Fruit fly (Drosophila melanogaster) whole organism, embryonic: ENCODE data around the gene Polr3E.

ENCODE experiments used
- Blimp-1 ChIP-seq: fragments of 200-800 bp; sonication (Bioruptor generic); optimal IDR thresholded peaks from 3 replicates; lab custom pipeline; 2018; ENCODE audit warnings: missing biosample characterization, missing genetic modification characterization, mild to moderate bottlenecking, moderate library complexity, missing genetic modification reagents
- CG10979 ChIP-seq: fragments of 200-800 bp; sonication (Bioruptor generic); optimal IDR thresholded peaks from 2 replicates; lab custom pipeline; 2018; ENCODE audit warnings: missing biosample characterization, mild to moderate bottlenecking, missing genetic modification characterization, moderate library complexity
- CG11247 ChIP-seq: fragments of 200-800 bp; sonication (Bioruptor generic); IDR thresholded peaks from 2 replicates; pipeline ENCODE4 v1.3.6; 2022; ENCODE audit warnings: missing biosample characterization, missing genetic modification characterization
- CG11723 ChIP-seq: fragments of 200-800 bp; sonication (Bioruptor generic); optimal IDR thresholded peaks from 2 replicates; lab custom pipeline; 2017; ENCODE audit warnings: missing biosample characterization, mild to moderate bottlenecking, missing genetic modification characterization
- CG12219 ChIP-seq: fragments of 200-800 bp; sonication (Bioruptor generic); optimal IDR thresholded peaks from 3 replicates; lab custom pipeline; 2018; ENCODE audit warnings: missing biosample characterization, mild to moderate bottlenecking, missing genetic modification characterization
- CG12659 ChIP-seq: fragments of 200-800 bp; sonication (Bioruptor generic); optimal IDR thresholded peaks from 3 replicates; lab custom pipeline; 2017; ENCODE audit warnings: mild to moderate bottlenecking, missing biosample characterization, missing genetic modification reagents, missing genetic modification characterization
- CG14710 ChIP-seq: fragments of 200-800 bp; sonication (Bioruptor generic); optimal IDR thresholded peaks from 3 replicates; lab custom pipeline; 2019; ENCODE audit warnings: missing biosample characterization, mild to moderate bottlenecking, missing genetic modification characterization, moderate library complexity
- CG17328 ChIP-seq: fragments of 200-800 bp; sonication (Bioruptor generic); IDR thresholded peaks from 2 replicates; pipeline ENCODE4 v1.3.6; 2022; ENCODE audit warnings: missing biosample characterization, missing genetic modification characterization
- CG17612 ChIP-seq: fragments of 200-800 bp; sonication (Bioruptor generic); IDR thresholded peaks from 2 replicates; pipeline ENCODE4 v1.3.6; 2022; ENCODE audit warnings: missing biosample characterization, missing genetic modification characterization
- CG2116 ChIP-seq: fragments of 200-800 bp; sonication (Bioruptor generic); optimal IDR thresholded peaks from 3 replicates; lab custom pipeline; 2018; ENCODE audit warnings: missing biosample characterization, mild to moderate bottlenecking, missing genetic modification characterization
- CG2875 ChIP-seq: fragments of 200-800 bp; sonication (Bioruptor generic); optimal IDR thresholded peaks from 2 replicates; lab custom pipeline; 2017; ENCODE audit warnings: missing biosample characterization, mild to moderate bottlenecking, missing genetic modification characterization, missing genetic modification reagents
- CG30020 ChIP-seq: fragments of 200-800 bp; optimal IDR thresholded peaks from 2 replicates; lab custom pipeline; 2019; ENCODE audit warnings: missing biosample characterization, mild to moderate bottlenecking, missing genetic modification characterization, moderate library complexity
- CG3065 ChIP-seq: fragments of 200-800 bp; sonication (Bioruptor generic); optimal IDR thresholded peaks from 2 replicates; lab custom pipeline; 2016; ENCODE audit warnings: missing biosample characterization, missing genetic modification characterization
- CG32532 ChIP-seq: fragments of 200-800 bp; sonication (Bioruptor generic); IDR thresholded peaks from 2 replicates; pipeline ENCODE4 v1.3.6; 2022; ENCODE audit warnings: missing biosample characterization, missing genetic modification characterization
- CG33213 ChIP-seq: fragments of 200-800 bp; sonication (Bioruptor generic); optimal IDR thresholded peaks from 3 replicates; lab custom pipeline; 2016; ENCODE audit warnings: missing biosample characterization, missing genetic modification characterization
- CG34422 ChIP-seq: fragments of 200-800 bp; sonication (Bioruptor generic); IDR thresholded peaks from 3 replicates; pipeline ENCODE4 v1.3.6; 2022; ENCODE audit warnings: missing biosample characterization, missing genetic modification characterization
- CG4282 ChIP-seq: fragments of 200-800 bp; sonication (Bioruptor generic); optimal IDR thresholded peaks from 2 replicates; lab custom pipeline; 2016; ENCODE audit warnings: missing biosample characterization, missing genetic modification characterization
- CG4820 ChIP-seq: fragments of 200-800 bp; sonication (Bioruptor generic); optimal IDR thresholded peaks from 3 replicates; lab custom pipeline; 2016; ENCODE audit warnings: missing biosample characterization, missing genetic modification characterization
- CG7786 ChIP-seq: fragments of 200-800 bp; sonication (Bioruptor generic); optimal IDR thresholded peaks from 2 replicates; lab custom pipeline; 2016; ENCODE audit warnings: missing biosample characterization, missing genetic modification characterization
- CG9437 ChIP-seq: fragments of 200-800 bp; sonication (Bioruptor generic); optimal IDR thresholded peaks from 2 replicates; lab custom pipeline; 2018; ENCODE audit warnings: missing biosample characterization, mild to moderate bottlenecking, missing genetic modification characterization
- CkIIα-i1 ChIP-seq: fragments of 200-800 bp; sonication (Bioruptor generic); IDR thresholded peaks from 2 replicates; pipeline ENCODE4 v1.3.6; 2022; ENCODE audit warnings: missing biosample characterization, missing genetic modification characterization
- Dbx ChIP-seq: fragments of 200-800 bp; sonication (Bioruptor generic); IDR thresholded peaks from 3 replicates; pipeline ENCODE4 v1.3.6; 2022; ENCODE audit warnings: missing biosample characterization, missing genetic modification characterization
- Doc2 ChIP-seq: fragments of 200-800 bp; sonication (Bioruptor generic); IDR thresholded peaks from 2 replicates; pipeline ENCODE4 v1.3.6; 2022; ENCODE audit warnings: missing biosample characterization, missing genetic modification characterization
- HmgZ ChIP-seq: fragments of 200-800 bp; sonication (Bioruptor generic); optimal IDR thresholded peaks from 2 replicates; lab custom pipeline; 2018; ENCODE audit warnings: missing biosample characterization, mild to moderate bottlenecking, missing genetic modification characterization
- Meics ChIP-seq: fragments of 200-800 bp; sonication (Bioruptor generic); optimal IDR thresholded peaks from 2 replicates; lab custom pipeline; 2017; ENCODE audit warnings: missing biosample characterization, mild to moderate bottlenecking, missing genetic modification characterization
- Poxn ChIP-seq: fragments of 200-800 bp; sonication (Bioruptor generic); IDR thresholded peaks from 2 replicates; pipeline ENCODE4 v1.3.6; 2022; ENCODE audit warnings: missing biosample characterization, missing genetic modification characterization
- Sox102F ChIP-seq: fragments of 200-800 bp; sonication (Bioruptor generic); optimal IDR thresholded peaks from 2 replicates; lab custom pipeline; 2018; ENCODE audit warnings: missing biosample characterization, mild to moderate bottlenecking, missing genetic modification characterization, moderate library complexity
- Ssrp ChIP-seq: fragments of 200-800 bp; sonication (Bioruptor generic); optimal IDR thresholded peaks from 2 replicates; lab custom pipeline; 2018; ENCODE audit warnings: missing biosample characterization, mild to moderate bottlenecking, missing genetic modification characterization, moderate library complexity
- Trl ChIP-seq, 3 experiments: fragments of >200 bp in 2 of 3; fragments of 200-800 bp in 1 of 3; sonication (Bioruptor generic) in 1 of 3; optimal IDR thresholded peaks; 2 replicates in 1 of 3; 3 replicates in 2 of 3; lab custom pipeline; 2016 to 2017; ENCODE audit warnings: missing biosample characterization in 1 of 3, missing genetic modification characterization in 1 of 3
- Usf ChIP-seq: fragments of 200-800 bp; sonication (Bioruptor generic); optimal IDR thresholded peaks from 2 replicates; lab custom pipeline; 2017; ENCODE audit warnings: missing genotype, missing biosample characterization, missing genetic modification characterization
- ac ChIP-seq: fragments of 200-800 bp; sonication (Bioruptor generic); optimal IDR thresholded peaks from 3 replicates; lab custom pipeline; 2017; ENCODE audit warnings: missing biosample characterization, mild to moderate bottlenecking, missing genetic modification characterization
- ara ChIP-seq: fragments of 200-800 bp; sonication (Bioruptor generic); IDR thresholded peaks from 2 replicates; pipeline ENCODE4 v1.3.6; 2022; ENCODE audit warnings: missing biosample characterization, missing genetic modification characterization
- caup ChIP-seq: fragments of 200-800 bp; sonication (Bioruptor generic); optimal IDR thresholded peaks from 3 replicates; lab custom pipeline; 2017; ENCODE audit warnings: missing biosample characterization, mild to moderate bottlenecking, missing genetic modification characterization, moderate library complexity; ENCODE audit not compliant: severe bottlenecking
- fd96Cb ChIP-seq: fragments of 200-800 bp; sonication (Bioruptor generic); optimal IDR thresholded peaks from 2 replicates; lab custom pipeline; 2018; ENCODE audit warnings: missing biosample characterization, mild to moderate bottlenecking, missing genetic modification characterization, moderate library complexity
- gro ChIP-seq: fragments of 200-800 bp; sonication (Bioruptor generic); optimal IDR thresholded peaks from 2 replicates; lab custom pipeline; 2016; ENCODE audit warnings: missing biosample characterization, missing genetic modification characterization
- gt ChIP-seq: fragments of 200-800 bp; sonication (Bioruptor generic); IDR thresholded peaks from 2 replicates; pipeline ENCODE4 v1.3.6; 2022; ENCODE audit warnings: missing biosample characterization, missing genetic modification characterization
- hbn ChIP-seq: fragments of 200-800 bp; sonication (Bioruptor generic); IDR thresholded peaks from 2 replicates; pipeline ENCODE4 v1.3.6; 2022; ENCODE audit warnings: missing biosample characterization, missing genetic modification characterization; ENCODE audit not compliant: partially characterized antibody
- hkb ChIP-seq, 2 experiments: fragments of 200-800 bp in 1 of 2; fragments of >200 bp in 1 of 2; sonication (Bioruptor generic) in 1 of 2; IDR thresholded peaks in 1 of 2; optimal IDR thresholded peaks in 1 of 2; 2 replicates each; pipeline versions ENCODE4 v1.3.6 to Lab custom; 2017 to 2022; ENCODE audit warnings: missing biosample characterization in 1 of 2, missing genetic modification characterization in 1 of 2
- jing ChIP-seq: fragments of 200-800 bp; sonication (Bioruptor generic); optimal IDR thresholded peaks from 2 replicates; lab custom pipeline; 2018; ENCODE audit warnings: missing biosample characterization, mild to moderate bottlenecking, missing genetic modification characterization
- lola ChIP-seq, 3 experiments: fragments of >200 bp in 2 of 3; fragments of 200-800 bp in 1 of 3; sonication (Bioruptor generic) in 1 of 3; optimal IDR thresholded peaks; 2 replicates each; lab custom pipeline; 2017 to 2019; ENCODE audit warnings: missing biosample characterization in 3 of 3, missing genetic modification characterization in 3 of 3, mild to moderate bottlenecking in 1 of 3, moderate library complexity in 1 of 3
- run ChIP-seq: fragments of 200-800 bp; sonication (Bioruptor generic); optimal IDR thresholded peaks from 3 replicates; lab custom pipeline; 2018; ENCODE audit warnings: missing biosample characterization, mild to moderate bottlenecking, missing genetic modification characterization
- slou ChIP-seq: fragments of 200-800 bp; sonication (Bioruptor generic); optimal IDR thresholded peaks from 3 replicates; lab custom pipeline; 2016; ENCODE audit warnings: missing biosample characterization, missing genetic modification characterization
- sqz ChIP-seq: fragments of 200-800 bp; sonication (Bioruptor generic); optimal IDR thresholded peaks from 3 replicates; lab custom pipeline; 2018; ENCODE audit warnings: missing biosample characterization, mild to moderate bottlenecking, missing genetic modification characterization
- tll ChIP-seq, 2 experiments: fragments of 200-800 bp in 1 of 2; fragments of >200 bp in 1 of 2; sonication (Bioruptor generic) in 1 of 2; optimal IDR thresholded peaks; 2 replicates each; lab custom pipeline; 2017 to 2019; ENCODE audit warnings: missing biosample characterization in 2 of 2, missing genetic modification characterization in 2 of 2, mild to moderate bottlenecking in 1 of 2, moderate library complexity in 1 of 2
- unc-4 ChIP-seq: fragments of 200-800 bp; sonication (Bioruptor generic); IDR thresholded peaks from 2 replicates; pipeline ENCODE4 v1.3.6; 2022; ENCODE audit warnings: missing biosample characterization, missing genetic modification characterization; ENCODE audit not compliant: partially characterized antibody
- zfh2 ChIP-seq: fragments of 200-800 bp; sonication (Bioruptor generic); optimal IDR thresholded peaks from 2 replicates; lab custom pipeline; 2016; ENCODE audit warnings: missing biosample characterization, missing genetic modification characterization

Gene Polr3E

dm6 chr3L:21031093-21031930, at the start of gene Polr3E, which contains the start of gene CG10584:
Gene Polr3E, plus strand, starts transcription at chr3L:21031825.
Gene CG10584, minus strand, starts transcription at chr3L:21031360.
- TF ChIP-seq lola (GFP tag; optimal IDR thresholded peaks at IDR 0.05; lab: Kevin White, UChicago) (peak in 1 of 3 experiments; percentile 95), hbn (peak; percentile 24; the same call in 1 of the 2 replicates), CG17612 (GFP tag; lab: Robert Waterston, UW) (no peak), CG11247 (GFP tag; lab: Robert Waterston, UW) (peak; percentile 72; the same call in 1 of the 2 replicates), CG4282 (GFP tag; lab: Kevin White, UChicago) (peak; percentile 85), Doc2 (no peak), jing (GFP tag; lab: Kevin White, UChicago) (peak; percentile 56), Trl (optimal IDR thresholded peaks at IDR 0.05; lab: Kevin White, UChicago) (no peak), Trl (GFP tag; optimal IDR thresholded peaks at IDR 0.05; lab: Kevin White, UChicago) (peak; percentile 44), CG12659 (GFP tag; lab: Kevin White, UChicago) (peak; percentile 97), zfh2 (GFP tag; lab: Kevin White, UChicago) (peak; percentile 62), Poxn (GFP tag; lab: Robert Waterston, UW) (0 out of 2 replicates have a peak, but pooled peaks have one; percentile 16), fd96Cb (tag; lab: Kevin White, UChicago) (peak; percentile 92), CkIIα-i1 (GFP tag; lab: Robert Waterston, UW) (no peak), CG7786 (peak; percentile 18), CG2116 (GFP tag; lab: Kevin White, UChicago) (peak; percentile 76), Dbx (peak; percentile 79), tll (GFP tag; optimal IDR thresholded peaks at IDR 0.05; lab: Kevin White, UChicago) (peak in 1 of 2 experiments; percentile 51), ac (peak; percentile 67), CG12219 (GFP tag; lab: Kevin White, UChicago) (peak; percentile 83), CG33213 (GFP tag; lab: Kevin White, UChicago) (peak; percentile 23), slou (GFP tag; lab: Kevin White, UChicago) (peak; percentile 87), CG9437 (GFP tag; lab: Kevin White, UChicago) (peak; percentile 91), CG30020 (tag; lab: Kevin White, UChicago) (peak; percentile 86), run (tag; lab: Kevin White, UChicago) (peak; percentile 87), unc-4 (GFP tag; lab: Robert Waterston, UW) (peak; percentile 17; the same call in 1 of the 2 replicates), sqz (peak; percentile 95), CG11723 (GFP tag; lab: Kevin White, UChicago) (peak; percentile 91), Usf (GFP tag; lab: Kevin White, UChicago) (peak; percentile 92), Ssrp (peak; percentile 93), CG32532 (GFP tag; lab: Robert Waterston, UW) (peak; percentile 91), ara (0 out of 2 replicates have a peak, but pooled peaks have one; percentile 62), CG34422 (GFP tag; lab: Robert Waterston, UW) (peak; percentile 76), Meics (GFP tag; lab: Kevin White, UChicago) (peak; percentile 96), caup (GFP tag; lab: Kevin White, UChicago) (peak; percentile 93), CG2875 (GFP tag; lab: Kevin White, UChicago) (peak; percentile 87), gt (GFP tag; lab: Robert Waterston, UW) (no peak), CG3065 (GFP tag; lab: Kevin White, UChicago) (peak; percentile 81), CG4820 (GFP tag; lab: Kevin White, UChicago) (peak; percentile 82), Sox102F (GFP tag; lab: Kevin White, UChicago) (peak; percentile 91), Blimp-1 (peak; percentile 89), hkb (optimal IDR thresholded peaks at IDR 0.05; lab: Kevin White, UChicago) (no peak), hkb (GFP tag; IDR thresholded peaks at IDR 0.05; lab: Robert Waterston, UW) (peak; percentile 83), CG10979 (tag; lab: Kevin White, UChicago) (peak; percentile 94), HmgZ (tag; lab: Kevin White, UChicago) (peak; percentile 87), gro (GFP tag; lab: Kevin White, UChicago) (peak; percentile 42), CG14710 (tag; lab: Kevin White, UChicago) (peak; percentile 96), CG17328 (GFP tag; lab: Robert Waterston, UW) (peak; percentile 67)
